Fruit fly (Drosophila melanogaster): ENCODE measurements around the gene nrv1.
A peak's percentile ranks its signal among the peaks of the same experiment; 100 is the strongest.

Gene nrv1

DNA sequence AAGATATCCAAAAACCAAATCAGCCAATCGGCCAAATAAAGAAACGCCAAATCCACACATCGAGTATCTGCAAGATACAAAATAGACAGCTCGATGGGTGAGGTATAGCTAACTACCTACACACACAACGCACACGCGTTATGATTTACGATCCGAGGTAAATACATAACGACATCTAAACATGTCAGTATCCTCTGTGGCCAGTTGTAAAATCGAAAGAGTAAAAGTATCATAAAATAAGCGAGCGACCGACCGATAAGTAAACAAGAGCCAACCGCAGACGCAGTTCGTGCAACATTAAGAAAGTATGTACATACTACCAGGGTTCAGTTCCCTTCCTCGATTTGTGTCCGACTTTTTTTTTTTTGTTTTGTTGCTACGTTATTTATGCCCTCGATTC lies 39.6 kb upstream of the nrv1 start (continued):
- peak; percentile 49 for TF ChIP-seq CG15696 (tag; optimal IDR thresholded peaks at IDR 0.05)
- TF ChIP-seq ac (GFP tag; optimal IDR thresholded peaks at IDR 0.05): peak; percentile 10
- TF ChIP-seq Vsx1 (GFP tag; optimal IDR thresholded peaks at IDR 0.05): no peak
- peak; percentile 36 for TF ChIP-seq CG10431 (GFP tag; optimal IDR thresholded peaks at IDR 0.05)
- TF ChIP-seq vvl (GFP tag; IDR thresholded peaks at IDR 0.05): no peak
- no peak for TF ChIP-seq chinmo (GFP tag; IDR thresholded peaks at IDR 0.05; ENCODE audit: partially characterized antibody)
- TF ChIP-seq CG13296 (GFP tag; optimal IDR thresholded peaks at IDR 0.05): no peak
- no peak for TF ChIP-seq Sry-β (GFP tag; optimal IDR thresholded peaks at IDR 0.05)
- TF ChIP-seq Dip2 (GFP tag; IDR thresholded peaks at IDR 0.05): no peak
- peak; percentile 7 for TF ChIP-seq zen (tag; optimal IDR thresholded peaks at IDR 0.05)
- TF ChIP-seq Nf-YB (GFP tag; optimal IDR thresholded peaks at IDR 0.05): peak; percentile 19
- TF ChIP-seq Kr (GFP tag; optimal IDR thresholded peaks at IDR 0.05): peak; percentile 66
- no peak for TF ChIP-seq CG14667 (GFP tag; IDR thresholded peaks at IDR 0.05)
- no peak for TF ChIP-seq h (optimal IDR thresholded peaks at IDR 0.05)

DNA sequence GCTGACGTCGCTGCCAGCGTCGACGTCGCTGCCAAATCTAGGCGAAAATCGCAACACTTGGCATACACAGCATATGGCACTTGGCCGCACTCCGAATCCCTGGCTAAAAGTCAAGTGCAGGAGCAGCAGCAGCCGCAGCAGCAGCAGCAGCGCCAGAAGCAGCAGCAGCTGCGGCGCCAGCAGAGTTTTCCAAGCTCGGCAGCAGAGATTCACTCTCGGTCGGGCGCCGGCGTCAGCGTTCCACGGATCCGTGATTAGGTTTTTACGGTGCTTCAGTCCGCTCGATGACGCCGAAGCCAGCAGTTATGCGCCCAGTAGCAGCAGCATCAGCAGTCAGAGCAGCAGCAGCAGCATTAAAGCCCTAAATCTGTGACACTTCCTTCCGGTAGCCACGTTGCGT lies 35.4 kb upstream of the nrv1 start:
- TF ChIP-seq CG11560 (tag; IDR thresholded peaks at IDR 0.05) (no peak), CG1529 (GFP tag; optimal IDR thresholded peaks at IDR 0.05) (no peak), zfh1 (GFP tag; IDR thresholded peaks at IDR 0.05) (0 out of 3 replicates have a peak, but pooled peaks have one; percentile 10), sim (GFP tag; IDR thresholded peaks at IDR 0.05) (no peak), gro (GFP tag; optimal IDR thresholded peaks at IDR 0.05) (no peak), CG18619 (GFP tag; optimal IDR thresholded peaks at IDR 0.05) (no peak), h (optimal IDR thresholded peaks at IDR 0.05) (no peak), hb (GFP tag; IDR thresholded peaks at IDR 0.05; ENCODE audit: partially characterized antibody) (0 out of 3 replicates have a peak, but pooled peaks have one; percentile 14), Dp (GFP tag; optimal IDR thresholded peaks at IDR 0.05) (no peak), maf-S (GFP tag; optimal IDR thresholded peaks at IDR 0.05) (no peak), Optix (GFP tag; IDR thresholded peaks at IDR 0.05) (no peak), Jarid2 (GFP tag; optimal IDR thresholded peaks at IDR 0.05) (peak; percentile 33), Adf1 (GFP tag; IDR thresholded peaks at IDR 0.05) (peak; percentile 85), CTCF (GFP tag; optimal IDR thresholded peaks at IDR 0.05) (no peak), HmgD (GFP tag; optimal IDR thresholded peaks at IDR 0.05) (no peak), sens-2 (GFP tag; IDR thresholded peaks at IDR 0.05) (peak; percentile 97), CG9437 (GFP tag; optimal IDR thresholded peaks at IDR 0.05) (no peak), CG17612 (GFP tag; IDR thresholded peaks at IDR 0.05) (no peak), CG2116 (GFP tag; optimal IDR thresholded peaks at IDR 0.05) (no peak), en (GFP tag; optimal IDR thresholded peaks at IDR 0.05) (no peak), CG9215 (GFP tag; IDR thresholded peaks at IDR 0.05) (no peak), CG2129 (GFP tag; IDR thresholded peaks at IDR 0.05; ENCODE audit: partially characterized antibody) (no peak), sc (optimal IDR thresholded peaks at IDR 0.05) (no peak), sc (GFP tag; optimal IDR thresholded peaks at IDR 0.05) (no peak), Xrp1 (GFP tag; IDR thresholded peaks at IDR 0.05) (no peak), Hmx (GFP tag; optimal IDR thresholded peaks at IDR 0.05) (no peak), CG9797 (GFP tag; optimal IDR thresholded peaks at IDR 0.05) (no peak), Bgb (GFP tag; IDR thresholded peaks at IDR 0.05; ENCODE audit: partially characterized antibody) (peak; percentile 5; the same call in 1 of the 2 replicates), CG8478 (optimal IDR thresholded peaks at IDR 0.05) (no peak), CG3847 (GFP tag; IDR thresholded peaks at IDR 0.05) (no peak), CoRest (tag; optimal IDR thresholded peaks at IDR 0.05) (no peak)
